Worm (Caenorhabditis elegans) whole organism, young adult: ENCODE measurements around the gene T26C11.4.
"Not testable (repeated sequence)": the region's sequence is repeated elsewhere in the genome, so short reads cannot be mapped to it uniquely, and the experiment has no call there.

Experiments used
- let-526 ChIP-seq: fragments of 200-800 bp; sonication (Bioruptor generic); IDR thresholded peaks from 2 replicates; pipeline ENCODE4 v1.3.6; 2022; ENCODE audit warnings: missing genetic modification reagents, missing genetic modification characterization, missing compliant biosample characterization
- nfya-1 ChIP-seq: sonication (generic microtip); optimal IDR thresholded peaks from 2 replicates; lab custom pipeline; 2017; ENCODE audit warnings: antibody characterized with exemption, missing compliant biosample characterization, missing genetic modification characterization, borderline replicate concordance; ENCODE audit not compliant: insufficient read depth

ce11 chrX:1836700-1837099 is 8.6 kb downstream of the T26C11.4 start:
- TF ChIP-seq let-526 (GFP tag; lab: Robert Waterston, UW); nfya-1: not testable (repeated sequence)
